Worm (Caenorhabditis elegans) whole organism, L1 larva: ENCODE measurements around the gene T19C3.6.

Experiments used
- C04F5.9 ChIP-seq: sonication (generic microtip); optimal IDR thresholded peaks from 2 replicates; lab custom pipeline; 2016; ENCODE audit warnings: missing genetic modification characterization, missing compliant biosample characterization
- C16A3.4 ChIP-seq: fragments of 150-350 bp; optimal IDR thresholded peaks from 2 replicates; lab custom pipeline; 2014; ENCODE audit warnings: missing biosample characterization, missing genetic modification characterization
- F16B12.6 ChIP-seq: fragments of 150-350 bp; optimal IDR thresholded peaks from 2 replicates; lab custom pipeline; 2014; ENCODE audit warnings: missing biosample characterization, missing genetic modification characterization
- aha-1 ChIP-seq: fragments of 150-350 bp; optimal IDR thresholded peaks from 2 replicates; lab custom pipeline; 2014; ENCODE audit warnings: missing biosample characterization, missing genetic modification characterization
- aly-2 ChIP-seq: fragments of 150-350 bp; optimal IDR thresholded peaks from 2 replicates; lab custom pipeline; 2014; ENCODE audit warnings: missing biosample characterization, missing genetic modification characterization
- blmp-1 ChIP-seq: fragments of 150-350 bp; optimal IDR thresholded peaks from 2 replicates; lab custom pipeline; 2014; ENCODE audit warnings: missing biosample characterization, missing genetic modification characterization
- ceh-63 ChIP-seq: fragments of 200-800 bp; sonication (Bioruptor generic); optimal IDR thresholded peaks from 2 replicates; lab custom pipeline; 2018; ENCODE audit warnings: mild to moderate bottlenecking, missing genetic modification characterization, missing compliant biosample characterization
- ces-1 ChIP-seq: fragments of 150-350 bp; optimal IDR thresholded peaks from 2 replicates; lab custom pipeline; 2014; ENCODE audit warnings: missing biosample characterization, missing genetic modification reagents, missing genetic modification characterization
- dpl-1 ChIP-seq, 3 experiments: fragments of 150-350 bp in 2 of 3; sonication (generic microtip) in 1 of 3; optimal IDR thresholded peaks; 2 replicates each; lab custom pipeline; 2014 to 2017; ENCODE audit warnings: missing biosample characterization in 3 of 3, missing genetic modification characterization in 3 of 3, missing genetic modification reagents in 3 of 3
- efl-1 ChIP-seq, 4 experiments: fragments of 150-350 bp; optimal IDR thresholded peaks in 3 of 4; peaks in 1 of 4; 1 replicate in 1 of 4; 2 replicates in 3 of 4; lab custom pipeline; 2014; ENCODE audit warnings: missing biosample characterization in 2 of 4, missing genetic modification characterization in 2 of 4, missing genetic modification reagents in 2 of 4
- elt-2 ChIP-seq: sonication (generic microtip); optimal IDR thresholded peaks from 2 replicates; lab custom pipeline; 2016; ENCODE audit warnings: missing genetic modification characterization, mild to moderate bottlenecking, inconsistent platforms, missing compliant biosample characterization, missing genetic modification reagents
- fkh-10 ChIP-seq: sonication (generic microtip); optimal IDR thresholded peaks from 2 replicates; lab custom pipeline; 2017; ENCODE audit warnings: missing biosample characterization, missing genetic modification reagents, missing genetic modification characterization
- fkh-4 ChIP-seq: sonication (generic microtip); optimal IDR thresholded peaks from 2 replicates; lab custom pipeline; 2016; ENCODE audit warnings: missing compliant biosample characterization, missing genetic modification characterization, borderline replicate concordance
- fkh-8 ChIP-seq: sonication (generic microtip); optimal IDR thresholded peaks from 2 replicates; lab custom pipeline; 2016; ENCODE audit warnings: mild to moderate bottlenecking, missing genetic modification characterization, missing compliant biosample characterization
- fos-1 ChIP-seq: fragments of 150-350 bp; optimal IDR thresholded peaks from 2 replicates; lab custom pipeline; 2014; ENCODE audit warnings: missing biosample characterization, missing genetic modification characterization
- grh-1 ChIP-seq: fragments of 200-800 bp; sonication (Bioruptor generic); IDR thresholded peaks from 2 replicates; pipeline ENCODE4 v1.3.6; 2022; ENCODE audit warnings: missing genetic modification reagents, missing genetic modification characterization, missing compliant biosample characterization
- irx-1 ChIP-seq: sonication (generic microtip); optimal IDR thresholded peaks from 2 replicates; lab custom pipeline; 2016; ENCODE audit warnings: missing genetic modification characterization, missing compliant biosample characterization
- lin-13 ChIP-seq: fragments of 150-350 bp; optimal IDR thresholded peaks from 2 replicates; lab custom pipeline; 2014; ENCODE audit warnings: missing biosample characterization, missing genetic modification reagents, missing genetic modification characterization
- lin-39 ChIP-seq: fragments of 150-350 bp; optimal IDR thresholded peaks from 2 replicates; lab custom pipeline; 2014; ENCODE audit warnings: missing biosample characterization, missing genetic modification reagents, missing genetic modification characterization
- lir-3 ChIP-seq: sonication (generic microtip); optimal IDR thresholded peaks from 2 replicates; lab custom pipeline; 2016; ENCODE audit warnings: mild to moderate bottlenecking, missing genetic modification characterization, moderate library complexity, missing compliant biosample characterization; ENCODE audit not compliant: poor library complexity
- mdl-1 ChIP-seq, 2 experiments: fragments of 150-350 bp; optimal IDR thresholded peaks; 2 replicates each; lab custom pipeline; 2014 to 2017; ENCODE audit warnings: missing biosample characterization in 2 of 2, missing genetic modification characterization in 2 of 2, inconsistent platforms in 1 of 2
- mef-2 ChIP-seq: fragments of 150-350 bp; optimal IDR thresholded peaks from 2 replicates; lab custom pipeline; 2014; ENCODE audit warnings: missing biosample characterization, missing genetic modification characterization
- mep-1 ChIP-seq: fragments of 150-350 bp; optimal IDR thresholded peaks from 2 replicates; lab custom pipeline; 2014; ENCODE audit warnings: missing biosample characterization, missing genetic modification characterization
- nhr-11 ChIP-seq: fragments of 150-350 bp; optimal IDR thresholded peaks from 2 replicates; lab custom pipeline; 2014; ENCODE audit warnings: missing biosample characterization, missing genetic modification characterization
- nhr-12 ChIP-seq: sonication (generic microtip); optimal IDR thresholded peaks from 2 replicates; lab custom pipeline; 2017; ENCODE audit warnings: missing biosample characterization, missing genetic modification characterization
- nhr-19 ChIP-seq: fragments of 200-800 bp; sonication (Bioruptor generic); conservative IDR thresholded peaks from 2 replicates; pipeline ENCODE4 v1.3.6; 2022; ENCODE audit warnings: missing genetic modification characterization, missing compliant biosample characterization
- nhr-20 ChIP-seq: sonication (generic microtip); optimal IDR thresholded peaks from 2 replicates; lab custom pipeline; 2016; ENCODE audit warnings: mild to moderate bottlenecking, missing genetic modification characterization, missing compliant biosample characterization
- nhr-237 ChIP-seq: fragments of 150-350 bp; optimal IDR thresholded peaks from 2 replicates; lab custom pipeline; 2014; ENCODE audit warnings: missing biosample characterization, missing genetic modification characterization
- nhr-76 ChIP-seq: sonication (generic microtip); optimal IDR thresholded peaks from 2 replicates; lab custom pipeline; 2017; ENCODE audit warnings: missing biosample characterization, missing genetic modification characterization
- nhr-84 ChIP-seq: sonication (generic microtip); optimal IDR thresholded peaks from 2 replicates; lab custom pipeline; 2017; ENCODE audit warnings: missing biosample characterization, missing genetic modification characterization
- pag-3 ChIP-seq: sonication (generic microtip); optimal IDR thresholded peaks from 2 replicates; lab custom pipeline; 2017; ENCODE audit warnings: missing genetic modification characterization, mild to moderate bottlenecking, missing compliant biosample characterization, antibody characterized with exemption, borderline replicate concordance; ENCODE audit not compliant: insufficient read depth
- pqm-1 ChIP-seq: sonication (generic microtip); optimal IDR thresholded peaks from 3 replicates; lab custom pipeline; 2017; ENCODE audit warnings: missing biosample characterization, missing genetic modification characterization
- snpc-4 ChIP-seq: fragments of 150-350 bp; optimal IDR thresholded peaks from 2 replicates; lab custom pipeline; 2014; ENCODE audit warnings: missing biosample characterization, missing genetic modification characterization
- sox-4 ChIP-seq: sonication (generic microtip); optimal IDR thresholded peaks from 2 replicates; lab custom pipeline; 2016; ENCODE audit warnings: missing genetic modification characterization, missing compliant biosample characterization
- sup-37 ChIP-seq: fragments of 200-800 bp; sonication (Bioruptor generic); optimal IDR thresholded peaks from 2 replicates; lab custom pipeline; 2018; ENCODE audit warnings: mild to moderate bottlenecking, missing genetic modification characterization, missing compliant biosample characterization
- swsn-7 ChIP-seq: sonication (generic microtip); optimal IDR thresholded peaks from 2 replicates; lab custom pipeline; 2016; ENCODE audit warnings: missing genetic modification characterization, missing compliant biosample characterization
- tbx-2 ChIP-seq: sonication (generic microtip); optimal IDR thresholded peaks from 2 replicates; lab custom pipeline; 2016; ENCODE audit warnings: missing genetic modification characterization, missing compliant biosample characterization
- tlp-1 ChIP-seq: fragments of 150-350 bp; optimal IDR thresholded peaks from 2 replicates; lab custom pipeline; 2014; ENCODE audit warnings: missing biosample characterization, missing genetic modification characterization
- unc-30 ChIP-seq: sonication (generic microtip); optimal IDR thresholded peaks from 2 replicates; lab custom pipeline; 2017; ENCODE audit warnings: missing biosample characterization, missing genetic modification characterization
- unc-62 ChIP-seq: fragments of 150-350 bp; optimal IDR thresholded peaks from 2 replicates; lab custom pipeline; 2014; ENCODE audit warnings: missing biosample characterization, missing genetic modification reagents, missing genetic modification characterization
- unc-86 ChIP-seq: sonication (generic microtip); optimal IDR thresholded peaks from 2 replicates; lab custom pipeline; 2016; ENCODE audit warnings: missing genetic modification characterization, missing compliant biosample characterization
- unc-98 ChIP-seq: fragments of 200-800 bp; sonication (Bioruptor generic); IDR thresholded peaks from 2 replicates; pipeline ENCODE4 v1.3.6; 2022; ENCODE audit warnings: missing genetic modification characterization, missing compliant biosample characterization
- xbp-1 ChIP-seq: sonication (generic microtip); optimal IDR thresholded peaks from 2 replicates; lab custom pipeline; 2016; ENCODE audit warnings: missing genetic modification characterization, missing compliant biosample characterization
- ztf-11 ChIP-seq, 2 experiments: sonication (generic microtip); optimal IDR thresholded peaks; 2 replicates each; lab custom pipeline; 2016 to 2017; ENCODE audit warnings: missing genetic modification characterization in 2 of 2, missing biosample characterization in 1 of 2, missing compliant biosample characterization in 1 of 2

Gene T19C3.6

DNA sequence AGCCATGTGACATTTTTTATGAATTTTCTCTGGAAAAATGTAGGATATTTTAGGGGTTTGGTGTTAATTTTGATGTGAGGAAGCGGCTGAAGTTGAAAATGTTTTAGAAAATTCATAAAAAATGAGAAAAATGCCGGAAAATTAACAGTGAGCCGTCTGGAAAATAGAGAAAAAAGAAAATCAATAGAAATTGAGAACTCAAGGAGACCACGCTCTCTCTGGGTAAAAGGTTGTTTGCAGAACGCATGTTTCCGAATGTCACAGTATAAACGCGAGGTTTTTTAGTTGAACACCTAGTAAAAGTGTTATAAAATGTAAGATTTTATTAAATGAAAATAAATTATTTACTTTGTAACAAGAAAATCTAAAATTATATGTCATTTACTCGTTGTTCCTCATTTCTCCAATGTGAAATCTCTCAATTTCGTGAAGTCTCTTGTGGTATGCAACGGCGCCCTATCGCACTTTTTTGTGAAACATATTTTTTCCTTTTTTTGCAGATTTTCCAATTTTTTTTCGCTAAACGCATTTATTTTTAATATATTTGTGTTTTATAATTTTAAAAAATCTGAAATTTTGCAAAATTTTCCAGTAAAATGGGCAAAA lies 9.0 kb upstream of the T19C3.6 start, which contains the start of the genes tag-266 and tag-267 (continued):
- TF ChIP-seq grh-1 (GFP tag; lab: Robert Waterston, UW) = no peak
- peak; percentile 70 for TF ChIP-seq xbp-1 (tag; lab: Kevin White, UChicago)
- TF ChIP-seq aha-1 = no peak
- TF ChIP-seq ceh-63 (GFP tag; lab: Kevin White, UChicago) = peak; percentile 40
- TF ChIP-seq mdl-1 (tag; optimal IDR thresholded peaks at IDR 0.05; lab: Kevin White, UChicago) = no peak
- peak; percentile 77 for TF ChIP-seq mep-1 (tag; lab: Kevin White, UChicago)
- TF ChIP-seq pqm-1 (tag; lab: Kevin White, UChicago) = no peak
- peak; percentile 69 for TF ChIP-seq nhr-237 (tag; lab: Kevin White, UChicago)
- TF ChIP-seq dpl-1 (GFP tag; optimal IDR thresholded peaks at IDR 0.05; lab: Kevin White, UChicago) = peak; percentile 28 to 66 (median 54)
- TF ChIP-seq snpc-4 (tag; lab: Kevin White, UChicago) = peak; percentile 48
- TF ChIP-seq mef-2 = no peak
- TF ChIP-seq aly-2 (tag; lab: Kevin White, UChicago) = peak; percentile 49
- no peak for TF ChIP-seq tlp-1 (tag; lab: Kevin White, UChicago)
- TF ChIP-seq pag-3 (tag; lab: Kevin White, UChicago) = no peak
- peak; percentile 33 for TF ChIP-seq F16B12.6 (tag; lab: Kevin White, UChicago)
- no peak for TF ChIP-seq ces-1 (GFP tag; lab: Kevin White, UChicago)
- peak; percentile 24 for TF ChIP-seq fkh-10 (GFP tag; lab: Kevin White, UChicago)
- peak; percentile 4 for TF ChIP-seq lin-39 (tag; lab: Kevin White, UChicago)
- TF ChIP-seq unc-62 = no peak
- TF ChIP-seq nhr-19 (GFP tag; lab: Robert Waterston, UW) = peak; percentile 58
- peak; percentile 19 for TF ChIP-seq lin-13 (GFP tag; lab: Kevin White, UChicago)
- TF ChIP-seq nhr-11 (tag; lab: Kevin White, UChicago) = no peak
- TF ChIP-seq elt-2 (tag; lab: Kevin White, UChicago) = peak; percentile 25
- TF ChIP-seq nhr-76 (tag; lab: Kevin White, UChicago) = no peak
- TF ChIP-seq C16A3.4 (tag; lab: Kevin White, UChicago) = peak; percentile 87
- no peak for TF ChIP-seq sup-37
- TF ChIP-seq C04F5.9 (tag; lab: Kevin White, UChicago) = peak; percentile 56
- peak; percentile 59 to 62 for TF ChIP-seq efl-1 (optimal IDR thresholded peaks at IDR 0.05; lab: Kevin White, UChicago)
- TF ChIP-seq efl-1 (GFP tag; optimal IDR thresholded peaks at IDR 0.05 in 1 of 2; lab: Kevin White, UChicago) = peak; percentile 64 to 91
- no peak for TF ChIP-seq lir-3 (tag; lab: Kevin White, UChicago)
- TF ChIP-seq unc-98 = peak; percentile 80
- TF ChIP-seq fkh-8 (tag; lab: Kevin White, UChicago) = peak; percentile 90
- peak; percentile 55 for TF ChIP-seq fos-1 (tag; lab: Kevin White, UChicago)

DNA sequence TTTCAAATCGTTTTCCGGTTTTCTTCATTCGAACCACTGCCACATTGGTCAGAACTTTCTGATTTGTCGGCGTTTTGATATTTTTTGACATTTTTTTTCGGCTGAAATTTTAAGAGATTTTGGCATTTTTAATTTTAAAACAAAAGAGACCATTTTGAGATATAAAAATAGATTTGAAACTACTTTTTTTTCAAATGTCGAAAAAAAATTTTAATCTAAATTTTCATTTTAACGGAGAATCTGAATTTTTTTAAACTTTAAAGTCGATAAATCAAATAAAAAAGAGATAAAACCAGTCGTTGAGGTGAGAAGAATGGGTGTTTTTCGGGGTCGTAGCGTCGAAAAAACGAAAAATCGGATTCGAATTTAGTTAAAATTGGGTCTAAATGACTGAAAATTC lies 7.0 kb upstream of the T19C3.6 start, which contains the start of gene sbds-1:
sbds-1 (minus strand) TSS at position 101 of the 400 bp plus-strand sequence.
- no peak for TF ChIP-seq unc-98
- TF ChIP-seq unc-86 (tag; lab: Kevin White, UChicago) = no peak

DNA sequence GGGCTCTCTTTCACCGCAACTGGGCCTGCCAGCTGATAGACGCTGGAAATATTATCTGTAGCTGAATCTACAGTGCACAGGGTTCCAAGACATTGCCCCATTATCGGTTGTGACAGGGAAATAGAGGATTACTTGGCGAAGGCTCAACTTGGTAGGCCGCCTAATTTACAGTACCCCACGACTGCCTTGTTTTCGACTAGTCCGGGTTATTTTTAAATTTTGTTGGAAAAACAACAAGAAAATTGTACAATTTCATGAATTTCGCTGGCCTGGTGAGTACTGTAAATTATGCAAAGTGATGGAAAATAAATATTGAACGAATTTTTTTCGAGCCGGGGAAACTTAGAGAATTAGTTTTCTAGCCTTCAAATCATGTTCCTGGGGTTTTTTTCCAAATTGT lies 4.7 kb upstream of the T19C3.6 start, which contains the start of gene T19C3.7:
T19C3.7 (minus strand) TSS at position 101 of the 400 bp plus-strand sequence.
- TF ChIP-seq swsn-7 (tag; lab: Kevin White, UChicago) (no peak), mef-2 (no peak), nhr-19 (GFP tag; lab: Robert Waterston, UW) (no peak), nhr-20 (tag; lab: Kevin White, UChicago) (no peak), sox-4 (tag; lab: Kevin White, UChicago) (no peak), C16A3.4 (tag; lab: Kevin White, UChicago) (no peak), blmp-1 (tag; lab: Kevin White, UChicago) (no peak), nhr-84 (no peak), ztf-11 (tag; optimal IDR thresholded peaks at IDR 0.05; lab: Kevin White, UChicago) (no peak), unc-30 (tag; lab: Kevin White, UChicago) (no peak), irx-1 (tag; lab: Kevin White, UChicago) (no peak), fkh-4 (tag; lab: Kevin White, UChicago) (no peak), grh-1 (GFP tag; lab: Robert Waterston, UW) (no peak), nhr-12 (no peak), tbx-2 (no peak)
